Fruit fly (Drosophila melanogaster): Measurements from ENCODE around the gene CG33116.

CG33116 gene

dm6 chr2L:19517154-19517814, 16.0 kb upstream of the CG33116 start, which contains the start of gene Hasp (continued):
- TF ChIP-seq Hr78 (GFP tag; optimal IDR thresholded peaks at IDR 0.05) (no peak), Chrac-16 (GFP tag; optimal IDR thresholded peaks at IDR 0.05) (peak; percentile 40), pfk (GFP tag; optimal IDR thresholded peaks at IDR 0.05) (no peak), cwo (GFP tag; optimal IDR thresholded peaks at IDR 0.05) (peak; percentile 29), chn (GFP tag; optimal IDR thresholded peaks at IDR 0.05) (no peak), CG15514 (GFP tag; optimal IDR thresholded peaks at IDR 0.05) (peak; percentile 19), CG18262 (tag; optimal IDR thresholded peaks at IDR 0.05) (peak; percentile 65), NFAT (GFP tag; IDR thresholded peaks at IDR 0.05) (peak; percentile 39; the same call in 1 of the 2 replicates), CG1529 (GFP tag; optimal IDR thresholded peaks at IDR 0.05) (no peak), CG1024 (GFP tag; IDR thresholded peaks at IDR 0.05) (peak; percentile 3; the same call in 1 of the 2 replicates), CG1233 (GFP tag; optimal IDR thresholded peaks at IDR 0.05) (peak; percentile 29), H2.0 (GFP tag; IDR thresholded peaks at IDR 0.05) (0 out of 2 replicates have a peak, but pooled peaks have one; percentile 19), CG9817 (tag; optimal IDR thresholded peaks at IDR 0.05) (no peak), CG13894 (tag; optimal IDR thresholded peaks at IDR 0.05) (peak; percentile 23), Bteb2 (GFP tag; optimal IDR thresholded peaks at IDR 0.05) (no peak), HmgD (GFP tag; optimal IDR thresholded peaks at IDR 0.05) (no peak), so (GFP tag; IDR thresholded peaks at IDR 0.05) (0 out of 3 replicates have a peak, but pooled peaks have one; percentile 13), Mad (GFP tag; optimal IDR thresholded peaks at IDR 0.05) (no peak), CG3163 (GFP tag; optimal IDR thresholded peaks at IDR 0.05) (no peak), CG11093 (GFP tag; IDR thresholded peaks at IDR 0.05) (no peak), ewg (GFP tag; optimal IDR thresholded peaks at IDR 0.05) (peak; percentile 41), CG11247 (GFP tag; IDR thresholded peaks at IDR 0.05) (no peak), gcm2 (GFP tag; optimal IDR thresholded peaks at IDR 0.05) (no peak), CG18599 (GFP tag; optimal IDR thresholded peaks at IDR 0.05) (peak; percentile 53), Fer1 (GFP tag; optimal IDR thresholded peaks at IDR 0.05) (peak; percentile 55), z (GFP tag; IDR thresholded peaks at IDR 0.05) (no peak), CG1792 (GFP tag; optimal IDR thresholded peaks at IDR 0.05) (no peak), disco-r (GFP tag; optimal IDR thresholded peaks at IDR 0.05) (no peak), CG3726 (GFP tag; IDR thresholded peaks at IDR 0.05) (no peak), CTCF (GFP tag; optimal IDR thresholded peaks at IDR 0.05) (no peak), CG42726 (GFP tag; IDR thresholded peaks at IDR 0.05; ENCODE audit: partially characterized antibody) (no peak), CG7987 (GFP tag; optimal IDR thresholded peaks at IDR 0.05) (no peak), CG6689 (GFP tag; IDR thresholded peaks at IDR 0.05) (peak; percentile 39; the same call in 1 of the 2 replicates), cad (GFP tag; optimal IDR thresholded peaks at IDR 0.05) (no peak), prd (optimal IDR thresholded peaks at IDR 0.05) (no peak), prd (GFP tag; IDR thresholded peaks at IDR 0.05) (peak; percentile 36), eve (GFP tag; optimal IDR thresholded peaks at IDR 0.05) (no peak), CG8359 (GFP tag; optimal IDR thresholded peaks at IDR 0.05; ENCODE audit: borderline replicate concordance) (no peak), Antp (GFP tag; optimal IDR thresholded peaks at IDR 0.05) (no peak), CG10147 (GFP tag; optimal IDR thresholded peaks at IDR 0.05) (peak; percentile 52), wdn (GFP tag; IDR thresholded peaks at IDR 0.05) (no peak), Doc3 (GFP tag; IDR thresholded peaks at IDR 0.05; ENCODE audit: partially characterized antibody) (peak; percentile 50; the same call in 2 of the 3 replicates), tna (GFP tag; IDR thresholded peaks at IDR 0.05; ENCODE audit: partially characterized antibody) (peak; percentile 96), az2 (GFP tag; optimal IDR thresholded peaks at IDR 0.05) (peak; percentile 64), Ravus (GFP tag; IDR thresholded peaks at IDR 0.05) (no peak), Ada2b (GFP tag; IDR thresholded peaks at IDR 0.05) (0 out of 2 replicates have a peak, but pooled peaks have one; percentile 23), fu2 (GFP tag; optimal IDR thresholded peaks at IDR 0.05) (no peak), D (optimal IDR thresholded peaks at IDR 0.05) (no peak), D (GFP tag; optimal IDR thresholded peaks at IDR 0.05) (peak; percentile 44), CG9932 (GFP tag; IDR thresholded peaks at IDR 0.05) (peak; percentile 54), Bgb (GFP tag; IDR thresholded peaks at IDR 0.05; ENCODE audit: partially characterized antibody) (peak; percentile 58)
